Fruit fly (Drosophila melanogaster): ENCODE data around the gene CG15449.
A peak's percentile ranks its signal among the peaks of the same experiment; 100 is the strongest.

DNA sequence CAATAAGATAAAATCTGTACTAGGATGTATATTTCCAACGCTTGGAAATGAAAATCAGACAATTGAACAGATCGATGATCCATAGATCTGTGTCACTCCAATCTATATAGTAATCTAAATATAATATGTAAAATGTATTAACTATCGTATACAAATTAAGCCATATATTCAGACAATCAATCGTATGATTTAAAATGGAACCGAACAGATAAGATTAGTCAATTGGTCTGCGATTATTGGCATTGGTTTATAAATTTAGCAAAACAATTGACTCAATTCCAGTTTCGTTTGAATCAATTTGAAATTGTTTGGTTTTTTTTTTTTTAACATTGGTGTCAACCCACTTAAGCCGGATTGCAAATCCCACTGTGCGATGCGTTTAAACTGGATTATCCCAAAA lies 27.5 kb upstream of the CG15449 start:
- TF ChIP-seq Pif1A (GFP tag; optimal IDR thresholded peaks at IDR 0.05) = no peak
- peak; percentile 58 for TF ChIP-seq CG8159 (tag; optimal IDR thresholded peaks at IDR 0.05)
- TF ChIP-seq CG10348 (GFP tag; IDR thresholded peaks at IDR 0.05) = no peak

Data from whole organism, pupa.